Fruit fly (Drosophila melanogaster): ENCODE data around the gene Ube4A.
A peak's percentile ranks its signal among the peaks of the same experiment; 100 is the strongest.

Ube4A gene

dm6 chr2L:6701409-6702199 is 43.3 kb downstream of the Ube4A start (continued):
- peak; percentile 45 for TF ChIP-seq Eip75B (GFP tag; optimal IDR thresholded peaks at IDR 0.05)
- no peak for TF ChIP-seq fkh (GFP tag; optimal IDR thresholded peaks at IDR 0.05)
- TF ChIP-seq OdsH (GFP tag; optimal IDR thresholded peaks at IDR 0.05) = peak; percentile 29
- TF ChIP-seq CG34406 (GFP tag; optimal IDR thresholded peaks at IDR 0.05) = peak; percentile 5
- TF ChIP-seq Sox14 (GFP tag; optimal IDR thresholded peaks at IDR 0.05) = peak; percentile 5
- TF ChIP-seq vri (GFP tag; optimal IDR thresholded peaks at IDR 0.05) = peak; percentile 32
- TF ChIP-seq salr (GFP tag; optimal IDR thresholded peaks at IDR 0.05) = no peak
- TF ChIP-seq achi (GFP tag; optimal IDR thresholded peaks at IDR 0.05) = peak; percentile 24
- peak; percentile 21 for TF ChIP-seq CG6808 (GFP tag; optimal IDR thresholded peaks at IDR 0.05)
- no peak for TF ChIP-seq CG11294 (GFP tag; IDR thresholded peaks at IDR 0.05)
- TF ChIP-seq Hr38 (GFP tag; optimal IDR thresholded peaks at IDR 0.05) = no peak
- TF ChIP-seq lz (GFP tag; optimal IDR thresholded peaks at IDR 0.05) = no peak
- no peak for TF ChIP-seq CG15336 (GFP tag; IDR thresholded peaks at IDR 0.05)
- no peak for TF ChIP-seq Ets21C (GFP tag; optimal IDR thresholded peaks at IDR 0.05)
- peak; percentile 3 for TF ChIP-seq Smox (GFP tag; optimal IDR thresholded peaks at IDR 0.05)
- TF ChIP-seq CG8119 (GFP tag; IDR thresholded peaks at IDR 0.05) = no peak
- peak; percentile 89 for TF ChIP-seq Eip78C (GFP tag)
- no peak for TF ChIP-seq CG11762 (GFP tag; optimal IDR thresholded peaks at IDR 0.05; ENCODE audit: insufficient read depth)
- TF ChIP-seq Gug (GFP tag; IDR thresholded peaks at IDR 0.05) = no peak
- peak; percentile 51 for TF ChIP-seq Ets96B (tag; optimal IDR thresholded peaks at IDR 0.05)
- TF ChIP-seq CG10631 (GFP tag; optimal IDR thresholded peaks at IDR 0.05) = peak; percentile 1
- no peak for TF ChIP-seq CG1621 (tag; optimal IDR thresholded peaks at IDR 0.05)
- TF ChIP-seq CG3032 (tag; optimal IDR thresholded peaks at IDR 0.05) = peak; percentile 15
- peak; percentile 13 to 18 for TF ChIP-seq ss (GFP tag; optimal IDR thresholded peaks at IDR 0.05)
- peak; percentile 48 for TF ChIP-seq CG3919 (GFP tag; optimal IDR thresholded peaks at IDR 0.05)

- TF ChIP-seq CG34406 (GFP tag; optimal IDR thresholded peaks at IDR 0.05) = no peak
- TF ChIP-seq CG11294 (GFP tag; IDR thresholded peaks at IDR 0.05) = no peak
These were observed 46.8 kb downstream of the Ube4A start for dm6 chr2L:6705081-6705480.

dm6 chr2L:6706368-6706919 is 48.1 kb downstream of the Ube4A start:
- TF ChIP-seq Eip93F (GFP tag; optimal IDR thresholded peaks at IDR 0.05) (no peak), Hr38 (GFP tag; optimal IDR thresholded peaks at IDR 0.05) (no peak), Hr4 (GFP tag; optimal IDR thresholded peaks at IDR 0.05) (no peak), CG1621 (tag; optimal IDR thresholded peaks at IDR 0.05) (no peak), CG6808 (GFP tag; optimal IDR thresholded peaks at IDR 0.05) (no peak), CG8319 (GFP tag; optimal IDR thresholded peaks at IDR 0.05) (no peak), CG10631 (GFP tag; optimal IDR thresholded peaks at IDR 0.05) (no peak), Sox15 (GFP tag; optimal IDR thresholded peaks at IDR 0.05) (no peak), CG31627 (GFP tag; optimal IDR thresholded peaks at IDR 0.05) (no peak), achi (GFP tag; optimal IDR thresholded peaks at IDR 0.05) (no peak), CG9139 (GFP tag; optimal IDR thresholded peaks at IDR 0.05) (no peak), CG32006 (GFP tag; optimal IDR thresholded peaks at IDR 0.05) (no peak)

dm6 chr2L:6708997-6709662 is 50.8 kb downstream of the Ube4A start, which contains the start of gene Tsp:
TSS of gene Tsp (minus strand) at chr2L:6709086.
- no peak for TF ChIP-seq CG10669 (GFP tag; optimal IDR thresholded peaks at IDR 0.05)
- TF ChIP-seq Lpt (GFP tag; optimal IDR thresholded peaks at IDR 0.05) = no peak
- no peak for TF ChIP-seq topi (GFP tag; optimal IDR thresholded peaks at IDR 0.05)
- TF ChIP-seq CG10631 (GFP tag; optimal IDR thresholded peaks at IDR 0.05) = no peak
- peak; percentile 4 for TF ChIP-seq CG6808 (GFP tag; optimal IDR thresholded peaks at IDR 0.05)
- no peak for TF ChIP-seq spab (GFP tag; optimal IDR thresholded peaks at IDR 0.05)
- peak; percentile 21 for TF ChIP-seq esn (GFP tag; optimal IDR thresholded peaks at IDR 0.05)
- no peak for TF ChIP-seq cyc (GFP tag; optimal IDR thresholded peaks at IDR 0.05)
- TF ChIP-seq CG3919 (GFP tag; optimal IDR thresholded peaks at IDR 0.05) = peak; percentile 17
- peak; percentile 7 for TF ChIP-seq CG34406 (GFP tag; optimal IDR thresholded peaks at IDR 0.05)
- TF ChIP-seq CG6163 (GFP tag; IDR thresholded peaks at IDR 0.05) = peak; percentile 56
- TF ChIP-seq Eip78C (GFP tag) = peak; percentile 71
- TF ChIP-seq Sox102F (GFP tag; optimal IDR thresholded peaks at IDR 0.05) = no peak
- TF ChIP-seq CG15336 (GFP tag; IDR thresholded peaks at IDR 0.05) = peak; percentile 19; the same call in 1 of the 2 replicates
- TF ChIP-seq CG3032 (tag; optimal IDR thresholded peaks at IDR 0.05) = no peak
- no peak for TF ChIP-seq OdsH (GFP tag; optimal IDR thresholded peaks at IDR 0.05)
- TF ChIP-seq Gug (GFP tag; IDR thresholded peaks at IDR 0.05) = no peak
- TF ChIP-seq ss (GFP tag; optimal IDR thresholded peaks at IDR 0.05) = peak; percentile 5 to 41
- TF ChIP-seq Hr39 (GFP tag; optimal IDR thresholded peaks at IDR 0.05) = no peak
- TF ChIP-seq CG4318 (GFP tag; optimal IDR thresholded peaks at IDR 0.05) = no peak
- no peak for TF ChIP-seq Hr4 (GFP tag; optimal IDR thresholded peaks at IDR 0.05)

Measured in whole organism, prepupa.